Worm (Caenorhabditis elegans) whole organism, L4/young adult: ENCODE results near the gene hphd-1.

Experiments used
- W03F9.2 ChIP-seq: fragments of 150-350 bp; optimal IDR thresholded peaks from 2 replicates; lab custom pipeline; 2014; ENCODE audit warnings: missing biosample characterization, missing genetic modification characterization
- dao-5 ChIP-seq: sonication (generic microtip); optimal IDR thresholded peaks from 2 replicates; lab custom pipeline; 2016; ENCODE audit warnings: missing genotype, missing genetic modification characterization, moderate library complexity, missing compliant biosample characterization
- him-1 ChIP-seq: sonication (generic microtip); optimal IDR thresholded peaks from 2 replicates; lab custom pipeline; 2016; ENCODE audit warnings: missing genotype, missing genetic modification reagents, missing genetic modification characterization, missing compliant biosample characterization

hphd-1 gene

DNA sequence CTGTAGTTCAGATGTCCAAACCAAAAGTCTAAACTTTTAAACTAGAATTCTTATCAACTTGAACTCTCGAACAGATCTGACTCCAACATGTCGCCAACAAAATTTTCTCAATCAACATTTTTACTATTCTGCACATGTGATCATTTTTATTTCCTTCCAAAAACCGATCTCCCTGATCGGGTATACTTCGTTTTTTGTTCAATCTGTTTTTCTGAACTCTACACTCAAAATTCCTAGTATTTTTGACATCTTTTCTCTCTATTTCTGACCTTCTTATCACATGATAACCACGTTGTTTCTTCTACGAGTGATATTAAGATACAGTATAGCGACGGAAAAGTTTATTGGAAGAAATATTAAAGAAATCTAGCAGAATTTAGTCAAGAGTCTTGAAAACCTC, 9.9 kb upstream of the hphd-1 start:
- no peak for TF ChIP-seq dao-5
- TF ChIP-seq him-1 (tag; lab: Kevin White, UChicago) = no peak
- no peak for TF ChIP-seq W03F9.2 (tag; lab: Kevin White, UChicago)

DNA sequence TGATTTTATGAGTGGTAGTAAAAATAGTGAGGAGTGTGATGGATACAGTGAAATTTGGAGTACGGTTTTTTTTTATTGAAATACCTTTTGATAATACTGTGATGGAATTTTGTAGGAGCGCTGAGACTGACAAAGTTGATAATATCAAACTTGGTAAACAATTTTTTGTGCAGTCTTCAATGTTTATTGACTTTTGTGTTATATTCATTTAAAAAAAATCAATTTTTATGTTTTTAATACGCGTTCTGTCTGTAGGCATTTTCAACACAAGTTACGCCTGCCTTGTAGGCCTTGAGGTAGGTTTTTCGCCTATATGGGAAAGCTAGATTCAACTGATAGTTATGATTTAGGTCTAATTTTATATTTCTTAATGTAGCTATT, 8.5 kb upstream of the hphd-1 start:
- TF ChIP-seq dao-5 (no peak), W03F9.2 (tag; lab: Kevin White, UChicago) (no peak), him-1 (tag; lab: Kevin White, UChicago) (no peak)

DNA sequence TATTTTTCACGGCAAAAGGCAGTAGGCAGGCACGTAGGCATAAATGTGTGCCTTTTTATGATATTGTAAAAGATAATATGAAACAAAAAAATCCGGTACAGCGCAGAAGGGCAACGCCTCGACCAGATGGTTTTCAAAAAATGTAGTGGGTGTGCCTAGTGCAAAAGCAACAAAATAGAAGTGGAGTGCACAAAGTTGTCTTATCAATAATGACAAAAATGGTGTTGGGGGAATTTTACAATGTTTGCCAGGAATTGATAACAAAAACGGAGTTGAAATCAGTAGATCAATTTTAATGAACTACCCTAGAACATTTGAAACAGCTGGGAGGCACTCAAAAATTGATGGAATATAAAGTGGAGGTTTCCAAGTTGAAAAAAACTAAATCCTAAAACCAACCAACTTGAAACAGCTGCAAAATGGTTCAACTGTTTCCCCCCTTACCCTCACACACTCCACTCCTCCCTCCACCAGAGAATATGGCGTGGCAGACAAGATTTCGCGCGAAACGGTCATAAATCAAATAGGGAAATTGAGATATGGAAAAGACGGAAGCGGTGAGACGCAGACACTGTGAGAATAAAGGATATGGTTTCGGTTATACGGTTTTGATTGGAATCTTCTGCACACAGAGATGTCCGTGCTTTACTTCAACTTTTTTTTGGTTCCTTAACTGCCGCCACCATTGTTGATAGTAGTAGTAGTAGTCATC, 7.9 kb upstream of the hphd-1 start:
- TF ChIP-seq him-1 (tag; lab: Kevin White, UChicago) = no peak
- no peak for TF ChIP-seq W03F9.2 (tag; lab: Kevin White, UChicago)

DNA sequence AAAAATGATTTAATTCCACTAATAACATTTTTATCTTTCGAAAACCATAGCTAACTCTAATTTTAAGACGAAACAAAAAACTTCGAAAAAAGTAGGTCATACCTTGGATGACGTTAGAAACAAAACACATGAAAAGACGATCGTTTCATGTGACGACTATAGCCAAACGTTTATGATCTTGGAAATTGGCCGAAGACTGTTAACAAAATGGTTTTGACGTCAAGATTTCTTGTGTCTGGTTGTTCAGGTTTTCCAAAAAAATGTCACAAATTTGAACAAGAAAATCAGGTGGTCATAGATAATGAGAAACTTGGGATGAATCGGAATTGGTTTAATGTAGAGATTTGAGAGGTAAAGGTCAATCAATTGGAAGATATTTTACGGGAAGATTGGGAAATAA, 6.9 kb upstream of the hphd-1 start:
- TF ChIP-seq him-1 (tag; lab: Kevin White, UChicago) (no peak), dao-5 (no peak), W03F9.2 (tag; lab: Kevin White, UChicago) (no peak)

DNA sequence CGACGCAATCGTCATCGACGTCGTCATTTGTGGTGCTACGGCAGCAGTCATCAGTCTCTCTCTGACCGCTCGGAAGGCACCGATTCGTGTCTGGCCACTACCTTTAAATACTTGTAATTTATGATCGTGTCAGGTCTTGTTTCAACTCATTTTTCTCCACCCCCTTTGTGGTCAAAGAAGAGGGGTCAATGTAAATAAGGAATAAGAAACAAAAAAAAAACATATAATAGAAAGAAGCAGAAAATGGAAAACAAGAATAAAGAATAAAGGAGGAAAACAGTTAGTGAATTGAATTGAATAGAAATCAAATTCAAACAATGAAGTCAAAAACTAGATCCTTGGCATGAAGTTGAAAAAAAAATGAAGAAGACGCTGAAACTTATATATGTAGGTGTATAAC, 4.4 kb upstream of the hphd-1 start, which contains the start of gene Y38F1A.8:
Gene Y38F1A.8, minus strand, starts transcription at position 101 of the 400 bp plus-strand sequence.
- TF ChIP-seq him-1 (tag; lab: Kevin White, UChicago) (no peak), W03F9.2 (tag; lab: Kevin White, UChicago) (no peak), dao-5 (no peak)

DNA sequence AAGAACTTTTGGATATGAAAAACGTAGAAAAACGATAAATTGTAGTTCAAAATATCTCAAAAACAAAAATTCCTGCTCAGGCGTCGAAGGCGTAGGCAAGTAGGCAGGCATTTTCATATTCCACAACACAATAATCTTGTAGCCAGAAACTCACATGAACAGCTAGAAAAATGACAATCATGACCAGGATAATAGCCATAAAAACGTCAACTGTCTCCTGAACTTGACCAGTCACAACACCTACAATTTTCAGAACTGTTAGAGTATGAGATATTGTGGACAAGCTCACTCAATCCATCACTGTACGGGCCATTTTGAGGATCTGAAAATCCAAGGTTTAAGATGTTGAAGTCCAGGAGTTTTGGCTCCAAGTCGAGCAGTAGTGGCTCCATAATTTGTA, 1.0 kb upstream of the hphd-1 start, which contains the start of gene Y38F1A.7:
Gene Y38F1A.7, minus strand, starts transcription at position 392 of the 400 bp plus-strand sequence.
- TF ChIP-seq W03F9.2 (tag; lab: Kevin White, UChicago) = no peak
- TF ChIP-seq him-1 (tag; lab: Kevin White, UChicago) = no peak
- TF ChIP-seq dao-5 = no peak

DNA sequence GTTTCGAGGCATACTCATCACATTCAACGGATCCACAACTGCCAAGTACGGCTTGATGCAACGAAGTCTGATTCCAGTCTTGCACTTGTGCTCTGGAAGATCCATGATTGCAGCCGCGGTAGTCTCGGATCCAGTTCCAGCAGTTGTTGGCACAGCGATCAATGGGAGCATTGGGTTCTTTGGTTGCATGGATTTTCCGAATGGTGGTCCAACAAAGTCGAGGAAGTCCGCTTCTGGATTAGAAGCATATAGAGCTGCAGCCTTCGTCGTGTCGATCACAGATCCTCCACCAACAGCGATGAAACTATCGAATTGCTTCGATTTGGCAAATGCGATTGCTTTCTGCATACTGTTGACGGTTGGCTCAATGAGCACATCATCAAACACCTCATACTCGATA, 1.0 kb downstream of the hphd-1 start:
- TF ChIP-seq him-1 (tag; lab: Kevin White, UChicago) = no peak
- no peak for TF ChIP-seq dao-5
- no peak for TF ChIP-seq W03F9.2 (tag; lab: Kevin White, UChicago)

DNA sequence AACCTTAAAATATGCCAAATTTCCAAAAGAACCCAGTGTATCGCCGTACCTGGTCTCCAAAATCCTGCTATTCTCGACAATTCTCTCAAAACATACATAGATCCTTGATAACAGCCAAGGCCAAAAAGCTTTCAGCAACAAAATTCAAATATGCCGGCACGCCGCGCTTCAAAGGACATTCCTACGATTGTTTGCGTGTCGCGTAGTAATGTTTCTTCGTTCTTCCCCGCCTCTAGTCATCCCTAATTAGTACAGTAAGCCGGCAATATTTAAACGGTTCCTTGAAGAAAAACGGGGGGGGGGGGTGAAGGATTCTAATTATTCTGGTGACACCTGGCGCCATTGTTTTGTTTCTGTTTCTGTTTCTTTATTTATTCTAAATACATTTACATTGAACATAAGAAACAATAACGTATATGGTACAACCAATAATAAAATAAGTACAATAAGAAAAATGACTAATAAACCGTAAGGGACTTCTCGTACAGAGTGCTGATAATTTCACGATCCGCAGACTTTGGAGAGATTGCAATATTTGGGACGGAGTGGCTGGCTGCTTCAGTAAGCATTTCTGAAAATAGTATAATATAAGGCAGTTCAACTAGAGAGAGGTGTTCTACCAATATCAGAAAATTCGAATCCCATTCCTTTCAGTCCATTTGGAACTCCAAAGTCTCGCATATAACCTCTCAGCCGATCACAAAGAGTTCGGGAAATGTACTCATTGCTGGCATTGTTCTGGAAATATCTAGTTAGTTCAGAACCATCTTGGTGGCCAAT, 2.2 kb downstream of the hphd-1 start:
- TF ChIP-seq W03F9.2 (tag; lab: Kevin White, UChicago) (no peak), dao-5 (no peak), him-1 (tag; lab: Kevin White, UChicago) (no peak)

DNA sequence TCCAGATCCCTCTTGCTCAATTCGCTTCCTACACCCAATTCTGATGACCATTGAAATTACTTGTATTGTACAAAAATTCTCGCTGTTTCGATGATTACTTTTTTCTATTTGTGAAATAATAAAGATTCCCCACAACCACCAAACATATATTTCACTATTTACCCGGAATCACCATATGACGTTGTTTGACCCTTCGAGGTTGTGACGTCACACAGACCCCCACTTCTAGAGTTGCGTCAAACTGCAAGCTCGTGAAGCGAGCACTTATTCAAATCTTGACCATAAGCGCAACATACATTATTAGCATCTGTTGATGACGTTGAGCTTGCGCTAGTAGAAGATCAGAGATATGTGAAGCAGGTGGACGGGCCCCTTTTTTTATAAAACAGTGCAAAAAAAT, 3.4 kb downstream of the hphd-1 start:
- TF ChIP-seq him-1 (tag; lab: Kevin White, UChicago) (no peak), W03F9.2 (tag; lab: Kevin White, UChicago) (no peak), dao-5 (no peak)

DNA sequence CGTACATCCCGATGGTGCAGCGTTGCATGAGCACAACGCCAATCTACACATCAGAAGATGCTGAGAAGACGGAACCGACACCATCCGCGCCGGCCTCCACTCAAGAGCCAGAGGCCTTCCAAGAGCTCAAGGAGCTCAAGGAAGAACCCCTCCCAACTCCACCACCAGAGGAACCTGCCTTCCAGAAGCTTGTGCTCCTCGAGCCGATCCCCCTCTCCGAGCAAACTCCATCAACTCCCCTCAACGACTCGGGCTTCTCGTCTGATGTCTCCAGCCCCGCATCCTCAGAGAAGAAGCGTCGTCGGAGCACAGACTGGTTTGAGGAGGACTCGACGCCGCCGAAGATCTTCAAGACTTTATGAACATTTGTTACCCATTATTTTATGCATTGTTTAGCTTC, 4.2 kb downstream of the hphd-1 start:
- no peak for TF ChIP-seq dao-5
- no peak for TF ChIP-seq W03F9.2 (tag; lab: Kevin White, UChicago)
- TF ChIP-seq him-1 (tag; lab: Kevin White, UChicago) = no peak

DNA sequence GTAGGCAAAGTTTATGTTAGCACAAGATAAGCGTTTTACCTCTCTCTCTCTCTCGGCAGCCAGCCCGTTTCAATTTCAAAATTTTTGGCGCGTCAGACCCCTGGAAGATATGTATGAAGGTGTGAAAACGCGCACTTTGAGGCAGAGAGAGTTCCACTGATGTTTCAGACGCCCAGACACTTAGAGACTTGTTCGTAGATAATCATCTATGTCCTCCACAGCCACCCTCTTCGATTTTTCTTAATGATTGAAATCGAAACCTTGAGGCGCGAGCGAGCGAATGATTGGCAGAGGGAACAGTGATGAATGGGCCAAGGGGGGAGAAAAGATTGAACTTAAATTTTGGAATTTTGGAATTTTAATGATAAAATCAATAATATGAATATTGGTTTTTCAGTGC, 4.8 kb downstream of the hphd-1 start:
- TF ChIP-seq him-1 (tag; lab: Kevin White, UChicago) (no peak), dao-5 (no peak), W03F9.2 (tag; lab: Kevin White, UChicago) (no peak)

DNA sequence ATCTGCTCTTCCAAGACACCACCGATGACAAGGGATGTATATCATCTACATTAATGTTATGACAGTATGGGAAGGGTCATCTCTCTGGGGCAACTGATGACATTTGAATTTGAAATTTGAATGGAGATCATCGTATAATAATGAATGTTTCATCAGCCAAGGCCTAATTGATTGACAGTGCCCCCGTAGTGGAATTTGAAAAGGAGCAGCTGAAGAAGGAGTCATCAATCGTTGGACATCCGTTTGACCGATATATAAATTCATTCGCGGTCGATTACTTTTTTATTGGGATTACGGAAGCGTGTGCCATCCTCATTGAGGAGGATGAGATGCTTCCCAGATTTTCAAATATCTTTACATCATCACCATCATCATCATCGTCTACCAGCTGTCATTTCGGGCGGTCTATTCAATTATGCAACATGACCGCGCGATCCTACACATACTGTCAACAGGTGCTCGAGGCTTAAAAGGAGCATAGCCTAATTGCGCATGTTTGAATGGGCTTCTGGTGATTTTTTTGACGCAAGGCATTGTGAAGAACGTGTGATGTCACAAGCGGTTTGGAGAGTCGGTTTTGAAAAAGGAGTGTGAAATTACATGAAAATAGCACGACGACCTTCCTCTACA, 5.3 kb downstream of the hphd-1 start:
- TF ChIP-seq dao-5 (no peak), W03F9.2 (tag; lab: Kevin White, UChicago) (no peak), him-1 (tag; lab: Kevin White, UChicago) (no peak)

DNA sequence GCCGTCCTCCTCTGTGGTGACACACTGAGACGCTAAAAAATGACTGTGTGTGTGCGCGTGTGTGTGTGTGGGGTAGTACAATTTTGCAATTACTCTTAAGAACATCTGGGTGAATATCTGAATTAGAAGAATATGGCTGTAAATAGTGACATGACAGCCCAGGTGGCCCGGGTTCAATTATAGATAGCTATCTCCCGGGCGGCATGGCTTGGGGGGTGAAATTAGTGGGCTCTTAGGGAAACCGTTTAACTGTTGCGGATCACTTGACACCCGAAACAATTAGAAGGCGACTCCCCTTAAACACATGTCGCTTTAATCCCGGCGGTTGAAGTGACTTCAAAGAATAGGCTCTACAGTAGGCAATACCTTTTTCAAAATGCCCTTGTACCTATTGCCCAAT, 6.2 kb downstream of the hphd-1 start:
- no peak for TF ChIP-seq dao-5
- TF ChIP-seq him-1 (tag; lab: Kevin White, UChicago) = no peak
- TF ChIP-seq W03F9.2 (tag; lab: Kevin White, UChicago) = no peak

DNA sequence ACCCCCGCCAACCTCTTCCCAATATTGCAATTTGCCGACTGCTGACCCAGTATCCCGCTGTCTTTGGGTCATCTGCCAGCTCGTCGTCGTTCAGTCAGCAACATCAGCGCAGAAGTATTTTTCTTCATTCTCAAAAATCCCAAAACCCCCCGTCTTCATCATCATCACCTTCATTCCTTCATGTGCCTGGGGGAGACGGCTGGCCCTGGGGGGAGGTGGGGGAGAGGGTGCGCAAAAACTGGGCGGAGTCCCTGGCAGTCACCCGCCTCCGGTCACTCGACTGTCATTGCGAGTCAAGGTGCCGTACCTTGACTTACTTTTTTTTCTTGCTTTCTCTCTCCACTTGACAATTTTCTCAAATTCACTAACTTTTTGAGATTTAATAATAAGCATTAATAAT, 8.6 kb downstream of the hphd-1 start:
- TF ChIP-seq dao-5 = no peak
- no peak for TF ChIP-seq W03F9.2 (tag; lab: Kevin White, UChicago)
- TF ChIP-seq him-1 (tag; lab: Kevin White, UChicago) = no peak
